Worm (Caenorhabditis elegans) whole organism, young adult: ENCODE data around the gene dyf-4.

ENCODE experiments used
- F39B2.1 ChIP-seq: fragments of 200-800 bp; sonication (Bioruptor generic); IDR thresholded peaks from 2 replicates; pipeline ENCODE4 v1.3.6; 2022; ENCODE audit warnings: missing genetic modification reagents, missing genetic modification characterization, missing compliant biosample characterization
- Y56A3A.18 ChIP-seq: fragments of 200-800 bp; sonication (Bioruptor generic); IDR thresholded peaks from 2 replicates; pipeline ENCODE4 v1.3.6; 2022; ENCODE audit warnings: missing genetic modification reagents, missing genetic modification characterization, missing compliant biosample characterization
- mcd-1 ChIP-seq: fragments of 200-800 bp; sonication (Bioruptor generic); IDR thresholded peaks from 2 replicates; pipeline ENCODE4 v1.3.6; 2022; ENCODE audit warnings: missing genetic modification reagents, missing genetic modification characterization, missing compliant biosample characterization
- ztf-28 ChIP-seq: fragments of 200-800 bp; sonication (Bioruptor generic); IDR thresholded peaks from 2 replicates; pipeline ENCODE4 v1.3.6; 2022; ENCODE audit warnings: missing genetic modification reagents, missing genetic modification characterization, missing compliant biosample characterization

DNA sequence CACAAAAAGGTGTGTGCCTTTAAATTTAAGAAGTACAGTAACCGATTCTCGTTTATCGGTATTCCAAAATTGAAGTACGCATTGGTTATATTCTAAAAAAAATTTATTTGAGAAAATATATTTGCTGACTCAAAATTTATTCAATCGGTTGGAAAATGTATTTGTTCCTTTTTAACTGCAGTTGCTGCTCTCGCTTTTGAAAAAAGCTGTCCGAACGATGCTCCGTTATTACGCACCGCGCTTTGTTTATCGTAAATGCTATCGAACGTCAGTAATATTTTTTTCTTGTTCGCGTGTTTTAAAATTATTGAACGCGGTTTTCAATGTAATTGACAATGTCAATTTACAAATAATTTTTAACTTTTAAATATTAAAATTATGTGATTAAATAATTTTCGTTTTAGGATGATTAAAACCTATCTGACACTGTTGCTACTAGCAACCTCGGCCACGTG is 34.8 kb upstream of the dyf-4 start, which contains the start of gene sel-1:
- TF ChIP-seq Y56A3A.18 (GFP tag; lab: Robert Waterston, UW) (no peak), ztf-28 (GFP tag; lab: Robert Waterston, UW) (no peak), mcd-1 (GFP tag; lab: Robert Waterston, UW) (no peak), F39B2.1 (GFP tag; lab: Robert Waterston, UW) (no peak)
